Worm (Caenorhabditis elegans): ENCODE results near the gene txt-5.

ce11 chrV:7816486-7816885 is 20.4 kb downstream of the txt-5 start:
- TF ChIP-seq ama-1 (optimal IDR thresholded peaks at IDR 0.05) (no peak), tbx-2 (tag; optimal IDR thresholded peaks at IDR 0.05) (no peak)

Measured in whole organism, L3 larva.